Worm (Caenorhabditis elegans) whole organism, L1 larva: Measurements from ENCODE around the gene mam-6.

Experiments
- C04F5.9 ChIP-seq: sonication (generic microtip); optimal IDR thresholded peaks from 2 replicates; lab custom pipeline; 2016; ENCODE audit warnings: missing genetic modification characterization, missing compliant biosample characterization
- C34B4.2 ChIP-seq: sonication (generic microtip); optimal IDR thresholded peaks from 2 replicates; lab custom pipeline; 2017; ENCODE audit warnings: mild to moderate bottlenecking, missing genetic modification characterization, missing compliant biosample characterization
- F16B12.6 ChIP-seq: fragments of 150-350 bp; optimal IDR thresholded peaks from 2 replicates; lab custom pipeline; 2014; ENCODE audit warnings: missing biosample characterization, missing genetic modification characterization
- Y116A8C.19 ChIP-seq: sonication (generic microtip); optimal IDR thresholded peaks from 2 replicates; lab custom pipeline; 2016; ENCODE audit warnings: missing compliant biosample characterization, missing genetic modification characterization, borderline replicate concordance
- aly-2 ChIP-seq: fragments of 150-350 bp; optimal IDR thresholded peaks from 2 replicates; lab custom pipeline; 2014; ENCODE audit warnings: missing biosample characterization, missing genetic modification characterization
- ceh-63 ChIP-seq: fragments of 200-800 bp; sonication (Bioruptor generic); optimal IDR thresholded peaks from 2 replicates; lab custom pipeline; 2018; ENCODE audit warnings: mild to moderate bottlenecking, missing genetic modification characterization, missing compliant biosample characterization
- ceh-88 ChIP-seq: fragments of 200-800 bp; sonication (Bioruptor generic); IDR thresholded peaks from 2 replicates; pipeline ENCODE4 v1.3.6; 2022; ENCODE audit warnings: missing genetic modification characterization, missing compliant biosample characterization
- ces-1 ChIP-seq: fragments of 150-350 bp; optimal IDR thresholded peaks from 2 replicates; lab custom pipeline; 2014; ENCODE audit warnings: missing biosample characterization, missing genetic modification reagents, missing genetic modification characterization
- efl-1 ChIP-seq, 4 experiments: fragments of 150-350 bp; optimal IDR thresholded peaks in 3 of 4; peaks in 1 of 4; 1 replicate in 1 of 4; 2 replicates in 3 of 4; lab custom pipeline; 2014; ENCODE audit warnings: missing biosample characterization in 2 of 4, missing genetic modification characterization in 2 of 4, missing genetic modification reagents in 2 of 4
- elt-2 ChIP-seq: sonication (generic microtip); optimal IDR thresholded peaks from 2 replicates; lab custom pipeline; 2016; ENCODE audit warnings: missing genetic modification characterization, mild to moderate bottlenecking, inconsistent platforms, missing compliant biosample characterization, missing genetic modification reagents
- fkh-4 ChIP-seq: sonication (generic microtip); optimal IDR thresholded peaks from 2 replicates; lab custom pipeline; 2016; ENCODE audit warnings: missing compliant biosample characterization, missing genetic modification characterization, borderline replicate concordance
- fkh-8 ChIP-seq: sonication (generic microtip); optimal IDR thresholded peaks from 2 replicates; lab custom pipeline; 2016; ENCODE audit warnings: mild to moderate bottlenecking, missing genetic modification characterization, missing compliant biosample characterization
- hlh-4 ChIP-seq: sonication (generic microtip); optimal IDR thresholded peaks from 2 replicates; lab custom pipeline; 2016; ENCODE audit warnings: mild to moderate bottlenecking, missing genetic modification characterization, missing compliant biosample characterization
- isw-1 ChIP-seq: fragments of 200-800 bp; sonication (Bioruptor generic); IDR thresholded peaks from 2 replicates; pipeline ENCODE4 v1.3.6; 2022; ENCODE audit warnings: missing genetic modification characterization, missing compliant biosample characterization
- jun-1 ChIP-seq: fragments of 150-350 bp; optimal IDR thresholded peaks from 2 replicates; lab custom pipeline; 2014; ENCODE audit warnings: missing biosample characterization, missing genetic modification reagents, missing genetic modification characterization
- lin-13 ChIP-seq: fragments of 150-350 bp; optimal IDR thresholded peaks from 2 replicates; lab custom pipeline; 2014; ENCODE audit warnings: missing biosample characterization, missing genetic modification reagents, missing genetic modification characterization
- lsy-2 ChIP-seq, 2 experiments: fragments of 150-350 bp; optimal IDR thresholded peaks; 2 replicates each; lab custom pipeline; 2014; ENCODE audit warnings: missing biosample characterization in 2 of 2, missing genetic modification characterization in 2 of 2
- mab-9 ChIP-seq: fragments of 200-800 bp; sonication (Bioruptor generic); IDR thresholded peaks from 2 replicates; pipeline ENCODE4 v1.3.6; 2022; ENCODE audit warnings: missing genetic modification reagents, missing genetic modification characterization, missing compliant biosample characterization
- mef-2 ChIP-seq: fragments of 150-350 bp; optimal IDR thresholded peaks from 2 replicates; lab custom pipeline; 2014; ENCODE audit warnings: missing biosample characterization, missing genetic modification characterization
- mep-1 ChIP-seq: fragments of 150-350 bp; optimal IDR thresholded peaks from 2 replicates; lab custom pipeline; 2014; ENCODE audit warnings: missing biosample characterization, missing genetic modification characterization
- nhr-11 ChIP-seq: fragments of 150-350 bp; optimal IDR thresholded peaks from 2 replicates; lab custom pipeline; 2014; ENCODE audit warnings: missing biosample characterization, missing genetic modification characterization
- nhr-19 ChIP-seq: fragments of 200-800 bp; sonication (Bioruptor generic); conservative IDR thresholded peaks from 2 replicates; pipeline ENCODE4 v1.3.6; 2022; ENCODE audit warnings: missing genetic modification characterization, missing compliant biosample characterization
- nhr-20 ChIP-seq: sonication (generic microtip); optimal IDR thresholded peaks from 2 replicates; lab custom pipeline; 2016; ENCODE audit warnings: mild to moderate bottlenecking, missing genetic modification characterization, missing compliant biosample characterization
- nhr-237 ChIP-seq: fragments of 150-350 bp; optimal IDR thresholded peaks from 2 replicates; lab custom pipeline; 2014; ENCODE audit warnings: missing biosample characterization, missing genetic modification characterization
- nhr-47 ChIP-seq: sonication (generic microtip); optimal IDR thresholded peaks from 2 replicates; lab custom pipeline; 2016; ENCODE audit warnings: mild to moderate bottlenecking, missing genetic modification characterization, moderate library complexity, missing compliant biosample characterization
- nhr-71 ChIP-seq: sonication (generic microtip); optimal IDR thresholded peaks from 2 replicates; lab custom pipeline; 2016; ENCODE audit warnings: mild to moderate bottlenecking, missing genetic modification characterization, moderate library complexity, missing compliant biosample characterization
- nhr-77 ChIP-seq: fragments of 150-350 bp; optimal IDR thresholded peaks from 2 replicates; lab custom pipeline; 2014; ENCODE audit warnings: missing biosample characterization, missing genetic modification characterization
- nhr-84 ChIP-seq: sonication (generic microtip); optimal IDR thresholded peaks from 2 replicates; lab custom pipeline; 2017; ENCODE audit warnings: missing biosample characterization, missing genetic modification characterization
- nhr-90 ChIP-seq: sonication (generic microtip); optimal IDR thresholded peaks from 2 replicates; lab custom pipeline; 2016; ENCODE audit warnings: mild to moderate bottlenecking, missing genetic modification characterization, missing compliant biosample characterization; ENCODE audit not compliant: poor library complexity
- pax-3 ChIP-seq: fragments of 200-800 bp; sonication (Bioruptor generic); optimal IDR thresholded peaks from 2 replicates; lab custom pipeline; 2018; ENCODE audit warnings: mild to moderate bottlenecking, missing genetic modification characterization, moderate library complexity, missing compliant biosample characterization
- snpc-4 ChIP-seq: fragments of 150-350 bp; optimal IDR thresholded peaks from 2 replicates; lab custom pipeline; 2014; ENCODE audit warnings: missing biosample characterization, missing genetic modification characterization
- sptf-1 ChIP-seq: fragments of 150-350 bp; optimal IDR thresholded peaks from 2 replicates; lab custom pipeline; 2014; ENCODE audit warnings: missing biosample characterization, missing genetic modification characterization
- swsn-7 ChIP-seq: sonication (generic microtip); optimal IDR thresholded peaks from 2 replicates; lab custom pipeline; 2016; ENCODE audit warnings: missing genetic modification characterization, missing compliant biosample characterization
- tbx-2 ChIP-seq: sonication (generic microtip); optimal IDR thresholded peaks from 2 replicates; lab custom pipeline; 2016; ENCODE audit warnings: missing genetic modification characterization, missing compliant biosample characterization
- tlp-1 ChIP-seq: fragments of 150-350 bp; optimal IDR thresholded peaks from 2 replicates; lab custom pipeline; 2014; ENCODE audit warnings: missing biosample characterization, missing genetic modification characterization
- unc-62 ChIP-seq: fragments of 150-350 bp; optimal IDR thresholded peaks from 2 replicates; lab custom pipeline; 2014; ENCODE audit warnings: missing biosample characterization, missing genetic modification reagents, missing genetic modification characterization
- unc-86 ChIP-seq: sonication (generic microtip); optimal IDR thresholded peaks from 2 replicates; lab custom pipeline; 2016; ENCODE audit warnings: missing genetic modification characterization, missing compliant biosample characterization
- vab-15 ChIP-seq: sonication (generic microtip); optimal IDR thresholded peaks from 2 replicates; lab custom pipeline; 2017; ENCODE audit warnings: missing genotype, mild to moderate bottlenecking, missing genetic modification characterization, missing compliant biosample characterization
- ztf-4 ChIP-seq: fragments of 150-350 bp; optimal IDR thresholded peaks from 2 replicates; lab custom pipeline; 2014; ENCODE audit warnings: missing biosample characterization, missing genetic modification characterization

The mam-6 gene

DNA sequence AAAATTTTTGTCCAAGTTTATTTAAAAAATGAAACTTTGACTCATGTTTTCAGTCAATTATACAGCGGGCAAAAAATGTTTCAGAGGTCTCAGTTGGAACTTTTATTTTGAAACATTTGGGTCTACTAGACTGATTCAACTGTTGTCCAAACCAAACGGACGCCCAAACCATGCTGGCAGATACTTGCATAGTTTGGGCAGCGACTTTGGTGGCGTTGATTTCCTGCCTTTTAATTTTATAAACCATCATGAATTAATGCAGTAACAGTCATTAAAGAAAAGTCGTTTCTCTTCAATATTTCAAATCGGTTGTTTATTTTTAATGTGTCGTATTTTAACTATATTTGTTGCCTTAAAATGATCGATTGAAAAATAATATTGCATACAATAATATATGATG lies 32.9 kb downstream of the mam-6 start:
- TF ChIP-seq nhr-84 (tag; lab: Kevin White, UChicago) (no peak), efl-1 (optimal IDR thresholded peaks at IDR 0.05; lab: Kevin White, UChicago) (no peak), efl-1 (GFP tag; optimal IDR thresholded peaks at IDR 0.05 in 1 of 2; lab: Kevin White, UChicago) (peak in 1 of 2 experiments; percentile 38)

DNA sequence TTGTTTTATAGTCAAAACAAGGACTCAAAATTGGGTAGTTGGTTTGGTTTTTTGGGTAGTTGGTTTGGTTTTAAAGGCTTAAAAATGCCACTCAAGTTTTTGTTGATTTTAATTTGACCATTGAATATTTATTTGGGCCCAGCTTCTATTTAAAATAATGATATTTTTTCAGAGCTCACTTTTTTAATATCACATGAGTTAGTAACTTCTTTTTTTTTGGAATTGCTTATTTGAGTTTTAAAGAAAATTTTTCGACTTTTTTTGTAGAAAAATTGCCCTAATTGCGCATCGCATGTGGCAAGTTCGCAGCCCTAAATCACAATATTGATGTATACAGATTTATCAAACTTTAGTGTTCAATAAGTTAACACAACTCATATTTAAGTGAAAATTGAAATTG lies 33.4 kb downstream of the mam-6 start:
- TF ChIP-seq lin-13 (GFP tag; lab: Kevin White, UChicago) (no peak), Y116A8C.19 (no peak), nhr-84 (tag; lab: Kevin White, UChicago) (no peak), nhr-71 (tag; lab: Kevin White, UChicago) (no peak), unc-86 (tag; lab: Kevin White, UChicago) (no peak), hlh-4 (tag; lab: Kevin White, UChicago) (no peak), sptf-1 (tag; lab: Kevin White, UChicago) (no peak), fkh-4 (tag; lab: Kevin White, UChicago) (no peak), tbx-2 (tag; lab: Kevin White, UChicago) (no peak), lsy-2 (tag; optimal IDR thresholded peaks at IDR 0.05; lab: Kevin White, UChicago) (no peak), ztf-4 (tag; lab: Kevin White, UChicago) (no peak), ces-1 (GFP tag; lab: Kevin White, UChicago) (no peak), mab-9 (GFP tag; lab: Robert Waterston, UW) (no peak), nhr-20 (tag; lab: Kevin White, UChicago) (no peak), C04F5.9 (tag; lab: Kevin White, UChicago) (no peak), fkh-8 (tag; lab: Kevin White, UChicago) (no peak), vab-15 (tag; lab: Kevin White, UChicago) (no peak), jun-1 (tag; lab: Kevin White, UChicago) (no peak), ceh-88 (GFP tag; lab: Robert Waterston, UW) (no peak)

DNA sequence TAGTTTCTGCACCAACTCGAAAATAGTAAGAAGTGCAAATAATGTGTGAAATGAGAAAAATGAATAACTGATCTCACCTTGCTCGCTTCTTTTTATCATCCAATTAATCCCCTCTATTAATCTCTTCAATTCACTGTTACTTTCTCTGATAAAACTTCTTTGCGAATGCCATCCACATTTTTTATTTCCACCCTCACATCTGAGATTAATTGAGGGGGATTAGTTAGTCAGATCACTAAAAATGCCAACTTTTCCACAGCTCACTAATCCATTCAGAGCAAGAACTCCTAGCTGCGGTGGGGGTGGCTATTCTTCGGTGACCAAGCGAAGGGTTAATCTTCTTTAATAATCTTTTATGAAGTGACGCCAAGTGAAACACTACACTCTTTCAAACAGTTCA lies 34.4 kb downstream of the mam-6 start, which contains the start of gene dsc-1:
Gene dsc-1, minus strand, starts transcription at position 46 of the 400 bp plus-strand sequence.
- TF ChIP-seq elt-2 (no peak), tlp-1 (tag; lab: Kevin White, UChicago) (no peak), snpc-4 (no peak), Y116A8C.19 (no peak), pax-3 (tag; lab: Kevin White, UChicago) (peak; percentile 72), nhr-19 (GFP tag; lab: Robert Waterston, UW) (no peak), isw-1 (GFP tag; lab: Robert Waterston, UW) (no peak), hlh-4 (tag; lab: Kevin White, UChicago) (no peak), jun-1 (tag; lab: Kevin White, UChicago) (no peak), swsn-7 (tag; lab: Kevin White, UChicago) (no peak), fkh-4 (tag; lab: Kevin White, UChicago) (peak; percentile 62), aly-2 (tag; lab: Kevin White, UChicago) (no peak), ceh-63 (GFP tag; lab: Kevin White, UChicago) (no peak), efl-1 (optimal IDR thresholded peaks at IDR 0.05; lab: Kevin White, UChicago) (no peak), efl-1 (GFP tag; optimal IDR thresholded peaks at IDR 0.05 in 1 of 2; lab: Kevin White, UChicago) (no peak), nhr-237 (tag; lab: Kevin White, UChicago) (no peak), F16B12.6 (tag; lab: Kevin White, UChicago) (no peak), mab-9 (GFP tag; lab: Robert Waterston, UW) (no peak), nhr-47 (tag; lab: Kevin White, UChicago) (peak; percentile 1), unc-62 (no peak), mef-2 (tag; lab: Kevin White, UChicago) (no peak)

DNA sequence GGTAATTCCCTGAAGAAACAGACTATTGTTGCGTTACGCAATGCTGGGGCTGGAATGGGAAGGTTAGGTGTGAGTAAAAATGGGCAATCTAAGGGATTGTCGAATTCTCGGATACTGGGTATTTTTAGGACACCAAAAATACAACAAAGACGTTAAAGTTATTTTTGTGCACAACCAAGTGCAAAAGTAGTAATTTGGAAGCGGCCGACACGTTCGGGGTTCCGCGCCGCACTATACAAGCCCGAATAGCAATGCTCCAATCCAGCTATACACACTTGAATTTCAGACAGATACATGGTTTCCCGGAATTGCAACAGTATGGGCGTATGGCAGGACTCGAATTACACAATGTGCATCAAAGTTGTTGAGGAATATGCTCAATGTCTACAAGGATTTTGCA lies 41.1 kb downstream of the mam-6 start:
- TF ChIP-seq mep-1 (tag; lab: Kevin White, UChicago): no peak
- no peak for TF ChIP-seq C34B4.2 (tag; lab: Kevin White, UChicago)
- TF ChIP-seq nhr-90: no peak
- TF ChIP-seq nhr-77 (tag; lab: Kevin White, UChicago): no peak
- TF ChIP-seq nhr-11 (tag; lab: Kevin White, UChicago): no peak
- no peak for TF ChIP-seq vab-15 (tag; lab: Kevin White, UChicago)
